Worm (Caenorhabditis elegans) whole organism, L1 larva: ENCODE results near the gene W09G10.9.
A peak's percentile ranks its signal among the peaks of the same experiment; 100 is the strongest.

Experiments used
- Y116A8C.19 ChIP-seq: sonication (generic microtip); optimal IDR thresholded peaks from 2 replicates; lab custom pipeline; 2016; ENCODE audit warnings: missing compliant biosample characterization, missing genetic modification characterization, borderline replicate concordance
- aly-2 ChIP-seq: fragments of 150-350 bp; optimal IDR thresholded peaks from 2 replicates; lab custom pipeline; 2014; ENCODE audit warnings: missing biosample characterization, missing genetic modification characterization
- blmp-1 ChIP-seq: fragments of 150-350 bp; optimal IDR thresholded peaks from 2 replicates; lab custom pipeline; 2014; ENCODE audit warnings: missing biosample characterization, missing genetic modification characterization
- ceh-82 ChIP-seq, 3 experiments: fragments of 150-350 bp in 1 of 3; sonication (generic microtip) in 2 of 3; optimal IDR thresholded peaks; 2 replicates each; lab custom pipeline; 2014 to 2017; ENCODE audit warnings: missing biosample characterization in 3 of 3, missing genetic modification characterization in 3 of 3
- ces-1 ChIP-seq: fragments of 150-350 bp; optimal IDR thresholded peaks from 2 replicates; lab custom pipeline; 2014; ENCODE audit warnings: missing biosample characterization, missing genetic modification reagents, missing genetic modification characterization
- dpl-1 ChIP-seq, 3 experiments: fragments of 150-350 bp in 2 of 3; sonication (generic microtip) in 1 of 3; optimal IDR thresholded peaks; 2 replicates each; lab custom pipeline; 2014 to 2017; ENCODE audit warnings: missing biosample characterization in 3 of 3, missing genetic modification characterization in 3 of 3, missing genetic modification reagents in 3 of 3
- dsc-1 ChIP-seq: sonication (generic microtip); optimal IDR thresholded peaks from 2 replicates; lab custom pipeline; 2016; ENCODE audit warnings: mild to moderate bottlenecking, missing genetic modification characterization, missing compliant biosample characterization
- egl-27 ChIP-seq, 2 experiments: fragments of 150-350 bp in 1 of 2; sonication (generic microtip); optimal IDR thresholded peaks; 3 replicates each; lab custom pipeline; 2017 to 2018; ENCODE audit warnings: missing biosample characterization in 2 of 2, missing genetic modification characterization in 2 of 2, missing genetic modification reagents in 2 of 2
- elt-2 ChIP-seq: sonication (generic microtip); optimal IDR thresholded peaks from 2 replicates; lab custom pipeline; 2016; ENCODE audit warnings: missing genetic modification characterization, mild to moderate bottlenecking, inconsistent platforms, missing compliant biosample characterization, missing genetic modification reagents
- elt-3 ChIP-seq, 6 experiments: fragments of 150-350 bp in 1 of 6; sonication (generic microtip); optimal IDR thresholded peaks; 2 replicates each; lab custom pipeline; 2017 to 2018; ENCODE audit warnings: missing biosample characterization in 6 of 6, missing genetic modification characterization in 6 of 6, inconsistent platforms in 1 of 6
- fkh-10 ChIP-seq: sonication (generic microtip); optimal IDR thresholded peaks from 2 replicates; lab custom pipeline; 2017; ENCODE audit warnings: missing biosample characterization, missing genetic modification reagents, missing genetic modification characterization
- fkh-4 ChIP-seq: sonication (generic microtip); optimal IDR thresholded peaks from 2 replicates; lab custom pipeline; 2016; ENCODE audit warnings: missing compliant biosample characterization, missing genetic modification characterization, borderline replicate concordance
- fkh-8 ChIP-seq: sonication (generic microtip); optimal IDR thresholded peaks from 2 replicates; lab custom pipeline; 2016; ENCODE audit warnings: mild to moderate bottlenecking, missing genetic modification characterization, missing compliant biosample characterization
- fos-1 ChIP-seq: fragments of 150-350 bp; optimal IDR thresholded peaks from 2 replicates; lab custom pipeline; 2014; ENCODE audit warnings: missing biosample characterization, missing genetic modification characterization
- grh-1 ChIP-seq: fragments of 200-800 bp; sonication (Bioruptor generic); IDR thresholded peaks from 2 replicates; pipeline ENCODE4 v1.3.6; 2022; ENCODE audit warnings: missing genetic modification reagents, missing genetic modification characterization, missing compliant biosample characterization
- hlh-17 ChIP-seq: fragments of 200-800 bp; sonication (Bioruptor generic); optimal IDR thresholded peaks from 2 replicates; lab custom pipeline; 2018; ENCODE audit warnings: missing genetic modification characterization, mild to moderate bottlenecking, missing compliant biosample characterization, moderate library complexity, borderline replicate concordance
- irx-1 ChIP-seq: sonication (generic microtip); optimal IDR thresholded peaks from 2 replicates; lab custom pipeline; 2016; ENCODE audit warnings: missing genetic modification characterization, missing compliant biosample characterization
- lin-13 ChIP-seq: fragments of 150-350 bp; optimal IDR thresholded peaks from 2 replicates; lab custom pipeline; 2014; ENCODE audit warnings: missing biosample characterization, missing genetic modification reagents, missing genetic modification characterization
- lin-14 ChIP-seq: fragments of 200-800 bp; sonication (Bioruptor generic); optimal IDR thresholded peaks from 2 replicates; lab custom pipeline; 2018; ENCODE audit warnings: mild to moderate bottlenecking, missing genetic modification characterization, moderate library complexity, missing compliant biosample characterization
- lin-15B ChIP-seq: fragments of 150-350 bp; sonication (generic microtip); optimal IDR thresholded peaks from 3 replicates; lab custom pipeline; 2014; ENCODE audit warnings: missing biosample characterization, missing genetic modification characterization
- lin-35 ChIP-seq, 2 experiments: fragments of 150-350 bp; optimal IDR thresholded peaks; 2 replicates each; lab custom pipeline; 2014; ENCODE audit warnings: missing biosample characterization in 2 of 2, missing genetic modification characterization in 2 of 2, missing genetic modification reagents in 2 of 2
- nhr-237 ChIP-seq: fragments of 150-350 bp; optimal IDR thresholded peaks from 2 replicates; lab custom pipeline; 2014; ENCODE audit warnings: missing biosample characterization, missing genetic modification characterization
- nhr-28 ChIP-seq: fragments of 150-350 bp; optimal IDR thresholded peaks from 2 replicates; lab custom pipeline; 2014; ENCODE audit warnings: missing biosample characterization, missing genetic modification characterization
- nhr-47 ChIP-seq: sonication (generic microtip); optimal IDR thresholded peaks from 2 replicates; lab custom pipeline; 2016; ENCODE audit warnings: mild to moderate bottlenecking, missing genetic modification characterization, moderate library complexity, missing compliant biosample characterization
- nhr-71 ChIP-seq: sonication (generic microtip); optimal IDR thresholded peaks from 2 replicates; lab custom pipeline; 2016; ENCODE audit warnings: mild to moderate bottlenecking, missing genetic modification characterization, moderate library complexity, missing compliant biosample characterization
- nhr-76 ChIP-seq: sonication (generic microtip); optimal IDR thresholded peaks from 2 replicates; lab custom pipeline; 2017; ENCODE audit warnings: missing biosample characterization, missing genetic modification characterization
- nhr-84 ChIP-seq: sonication (generic microtip); optimal IDR thresholded peaks from 2 replicates; lab custom pipeline; 2017; ENCODE audit warnings: missing biosample characterization, missing genetic modification characterization
- nhr-85 ChIP-seq: sonication (generic microtip); peaks from one replicate; lab custom pipeline; 2016; ENCODE audit warnings: missing genetic modification characterization, inconsistent platforms, missing compliant biosample characterization
- nhr-90 ChIP-seq: sonication (generic microtip); optimal IDR thresholded peaks from 2 replicates; lab custom pipeline; 2016; ENCODE audit warnings: mild to moderate bottlenecking, missing genetic modification characterization, missing compliant biosample characterization; ENCODE audit not compliant: poor library complexity
- pag-3 ChIP-seq: sonication (generic microtip); optimal IDR thresholded peaks from 2 replicates; lab custom pipeline; 2017; ENCODE audit warnings: missing genetic modification characterization, mild to moderate bottlenecking, missing compliant biosample characterization, antibody characterized with exemption, borderline replicate concordance; ENCODE audit not compliant: insufficient read depth
- pax-3 ChIP-seq: fragments of 200-800 bp; sonication (Bioruptor generic); optimal IDR thresholded peaks from 2 replicates; lab custom pipeline; 2018; ENCODE audit warnings: mild to moderate bottlenecking, missing genetic modification characterization, moderate library complexity, missing compliant biosample characterization
- snpc-4 ChIP-seq: fragments of 150-350 bp; optimal IDR thresholded peaks from 2 replicates; lab custom pipeline; 2014; ENCODE audit warnings: missing biosample characterization, missing genetic modification characterization
- snu-23 ChIP-seq: sonication (generic microtip); optimal IDR thresholded peaks from 2 replicates; lab custom pipeline; 2016; ENCODE audit warnings: missing genetic modification characterization, missing compliant biosample characterization
- sox-4 ChIP-seq: sonication (generic microtip); optimal IDR thresholded peaks from 2 replicates; lab custom pipeline; 2016; ENCODE audit warnings: missing genetic modification characterization, missing compliant biosample characterization
- swsn-7 ChIP-seq: sonication (generic microtip); optimal IDR thresholded peaks from 2 replicates; lab custom pipeline; 2016; ENCODE audit warnings: missing genetic modification characterization, missing compliant biosample characterization
- tlp-1 ChIP-seq: fragments of 150-350 bp; optimal IDR thresholded peaks from 2 replicates; lab custom pipeline; 2014; ENCODE audit warnings: missing biosample characterization, missing genetic modification characterization
- unc-130 ChIP-seq: fragments of 150-350 bp; optimal IDR thresholded peaks from 2 replicates; lab custom pipeline; 2017; ENCODE audit warnings: missing biosample characterization, missing genetic modification characterization, inconsistent platforms
- unc-62 ChIP-seq: fragments of 150-350 bp; optimal IDR thresholded peaks from 2 replicates; lab custom pipeline; 2014; ENCODE audit warnings: missing biosample characterization, missing genetic modification reagents, missing genetic modification characterization
- unc-86 ChIP-seq: sonication (generic microtip); optimal IDR thresholded peaks from 2 replicates; lab custom pipeline; 2016; ENCODE audit warnings: missing genetic modification characterization, missing compliant biosample characterization
- xbp-1 ChIP-seq: sonication (generic microtip); optimal IDR thresholded peaks from 2 replicates; lab custom pipeline; 2016; ENCODE audit warnings: missing genetic modification characterization, missing compliant biosample characterization

Gene W09G10.9

ce11 chrII:3555281-3555680 is 33.7 kb downstream of the W09G10.9 start (continued):
- peak in 1 of 3 experiments; percentile 12 for TF ChIP-seq dpl-1 (GFP tag; optimal IDR thresholded peaks at IDR 0.05; lab: Kevin White, UChicago)
- no peak for TF ChIP-seq ces-1 (GFP tag; lab: Kevin White, UChicago)
- no peak for TF ChIP-seq ceh-82 (tag; optimal IDR thresholded peaks at IDR 0.05; lab: Kevin White, UChicago)
- TF ChIP-seq fkh-10 (GFP tag; lab: Kevin White, UChicago): no peak
- no peak for TF ChIP-seq tlp-1 (tag; lab: Kevin White, UChicago)
- no peak for TF ChIP-seq egl-27 (tag; optimal IDR thresholded peaks at IDR 0.05; lab: Kevin White, UChicago)
- TF ChIP-seq nhr-28 (tag; lab: Kevin White, UChicago): no peak
- TF ChIP-seq nhr-90 (tag; lab: Kevin White, UChicago): peak; percentile 27
- TF ChIP-seq irx-1: no peak
- peak; percentile 0 for TF ChIP-seq lin-13
- TF ChIP-seq pag-3 (tag; lab: Kevin White, UChicago): no peak
- no peak for TF ChIP-seq swsn-7 (tag; lab: Kevin White, UChicago)
- no peak for TF ChIP-seq aly-2 (tag; lab: Kevin White, UChicago)
- TF ChIP-seq fkh-4 (tag; lab: Kevin White, UChicago): no peak
- no peak for TF ChIP-seq sox-4 (tag; lab: Kevin White, UChicago)
- peak; percentile 20 for TF ChIP-seq lin-14
- TF ChIP-seq Y116A8C.19 (tag; lab: Kevin White, UChicago): no peak
- TF ChIP-seq snpc-4 (tag; lab: Kevin White, UChicago): no peak
- peak; percentile 29 for TF ChIP-seq snu-23
- TF ChIP-seq elt-2 (tag; lab: Kevin White, UChicago): no peak
- TF ChIP-seq dsc-1 (tag; lab: Kevin White, UChicago): no peak
- no peak for TF ChIP-seq unc-86 (tag; lab: Kevin White, UChicago)
- TF ChIP-seq lin-15B: no peak

- TF ChIP-seq blmp-1 (peak; percentile 68), elt-3 (tag; optimal IDR thresholded peaks at IDR 0.05; lab: Kevin White, UChicago) (peak in 4 of 6 experiments; percentile 10 to 78 (median 48)), lin-14 (peak; percentile 13), nhr-84 (tag; lab: Kevin White, UChicago) (no peak), nhr-76 (tag; lab: Kevin White, UChicago) (no peak), lin-13 (no peak), pax-3 (no peak), unc-86 (tag; lab: Kevin White, UChicago) (no peak), grh-1 (GFP tag; lab: Robert Waterston, UW) (no peak)
These were observed 35.0 kb downstream of the W09G10.9 start for ce11 chrII:3556584-3556983.

- no peak for TF ChIP-seq unc-62 (GFP tag; lab: Kevin White, UChicago)
- no peak for TF ChIP-seq nhr-84 (tag; lab: Kevin White, UChicago)
- TF ChIP-seq dsc-1 (tag; lab: Kevin White, UChicago): no peak
- no peak for TF ChIP-seq lin-13
- TF ChIP-seq snpc-4 (tag; lab: Kevin White, UChicago): no peak
- TF ChIP-seq snu-23: no peak
These were observed 35.8 kb downstream of the W09G10.9 start, which contains the start of gene lgc-45 for ce11 chrII:3557417-3557816. Gene lgc-45, plus strand, starts transcription at chrII:3557472.

ce11 chrII:3560592-3560991 is 39.0 kb downstream of the W09G10.9 start, which contains the start of gene W10G11.1:
Gene W10G11.1, minus strand, starts transcription at chrII:3560692.
- TF ChIP-seq nhr-237: no peak
- TF ChIP-seq xbp-1 (tag; lab: Kevin White, UChicago): no peak
- TF ChIP-seq unc-130 (tag; lab: Kevin White, UChicago): no peak
- TF ChIP-seq fkh-8: no peak
- no peak for TF ChIP-seq elt-3 (tag; optimal IDR thresholded peaks at IDR 0.05; lab: Kevin White, UChicago)
- TF ChIP-seq, all 84 proteins: peak for 0

ce11 chrII:3561561-3561960 is 40.0 kb downstream of the W09G10.9 start, which contains the start of gene W10G11.2:
Gene W10G11.2, minus strand, starts transcription at chrII:3561661.
- TF ChIP-seq nhr-85 (tag; lab: Kevin White, UChicago): no peak
- TF ChIP-seq hlh-17: no peak
- no peak for TF ChIP-seq grh-1 (GFP tag; lab: Robert Waterston, UW)
- no peak for TF ChIP-seq lin-35 (GFP tag; optimal IDR thresholded peaks at IDR 0.05; lab: Kevin White, UChicago)
- TF ChIP-seq nhr-71: no peak
- TF ChIP-seq nhr-47 (tag; lab: Kevin White, UChicago): no peak
- no peak for TF ChIP-seq fos-1
- TF ChIP-seq dpl-1 (GFP tag; optimal IDR thresholded peaks at IDR 0.05; lab: Kevin White, UChicago): no peak
- TF ChIP-seq, all 84 proteins: peak for 0
